Fruit fly (Drosophila melanogaster) whole organism: ENCODE measurements around the gene CG14455.
"Not testable (repeated sequence)": the region's sequence is repeated elsewhere in the genome, so short reads cannot be mapped to it uniquely, and the experiment has no call there.

Source experiments
- CG8478 ChIP-seq: fragments of >200 bp; optimal IDR thresholded peaks from 2 replicates; lab custom pipeline; 2018; ENCODE audit warnings: inconsistent platforms
- Dll ChIP-seq: fragments of >200 bp; optimal IDR thresholded peaks from 2 replicates; lab custom pipeline; 2017
- EcR ChIP-seq, 2 experiments: fragments of >200 bp; optimal IDR thresholded peaks; 2 replicates each; lab custom pipeline; 2017; ENCODE audit warnings: missing biosample characterization in 2 of 2, missing genetic modification characterization in 2 of 2, missing genetic modification reagents in 2 of 2
- pan ChIP-seq: fragments of >200 bp; optimal IDR thresholded peaks from 2 replicates; lab custom pipeline; 2017
- psq ChIP-seq: fragments of >200 bp; optimal IDR thresholded peaks from 2 replicates; lab custom pipeline; 2017
- usp ChIP-seq: fragments of >200 bp; optimal IDR thresholded peaks from 2 replicates; lab custom pipeline; 2017; ENCODE audit warnings: missing biosample characterization, missing genetic modification characterization, mixed read lengths

Gene CG14455

DNA sequence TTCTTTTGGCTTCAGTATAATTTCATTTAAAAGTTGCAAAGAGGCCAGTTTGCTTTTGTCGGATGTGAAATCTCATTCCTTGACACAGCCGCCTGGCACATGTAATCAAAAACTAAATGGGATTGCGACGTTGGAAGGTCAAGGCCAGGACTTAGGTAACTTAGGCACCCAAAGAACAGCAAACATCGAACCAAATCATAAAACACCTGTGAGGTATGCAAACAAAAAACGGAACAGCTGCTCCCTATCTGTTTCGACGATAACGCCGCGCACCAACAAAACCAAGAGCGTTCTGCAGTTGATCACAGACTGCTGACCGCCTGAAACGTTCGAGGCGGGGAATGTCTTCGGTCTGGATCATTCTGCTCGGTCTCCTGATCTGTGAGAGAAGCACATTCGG, 12.2 kb upstream of the CG14455 start, which contains the start of gene CG45116:
Gene CG45116 (plus strand): TSS at position 301 of the 400 bp plus-strand sequence.
- no peak for TF ChIP-seq pan (lab: Kevin White, UChicago)
- no peak for TF ChIP-seq psq (lab: Kevin White, UChicago)
- TF ChIP-seq usp (GFP tag; lab: Kevin White, UChicago) = no peak
- no peak for TF ChIP-seq Dll (lab: Kevin White, UChicago)
- TF ChIP-seq CG8478 (lab: Kevin White, UChicago) = no peak
- no peak for TF ChIP-seq EcR (GFP tag; optimal IDR thresholded peaks at IDR 0.05; lab: Kevin White, UChicago)

DNA sequence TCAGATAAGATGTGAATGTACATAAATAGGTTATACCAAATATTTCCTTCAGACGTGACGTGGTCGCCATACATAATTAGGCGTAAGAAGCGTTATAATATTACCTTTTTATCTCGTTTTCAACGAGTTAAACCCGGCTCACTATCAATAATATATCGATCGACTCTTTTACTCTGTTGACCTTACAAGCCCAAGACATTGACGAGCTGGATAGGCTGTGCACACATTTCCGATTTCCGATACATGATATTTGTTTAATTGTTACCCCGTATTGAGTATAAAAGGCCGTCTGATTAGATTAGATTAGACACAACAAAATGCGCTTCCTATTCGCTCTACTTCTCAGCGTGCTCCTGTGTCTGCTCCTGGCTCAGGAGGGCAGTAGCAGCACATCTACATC, 10.0 kb upstream of the CG14455 start, which contains the start of gene CG32453:
Gene CG32453 (plus strand): TSS at position 301 of the 400 bp plus-strand sequence.
- not testable (repeated sequence) for TF ChIP-seq EcR (GFP tag; optimal IDR thresholded peaks at IDR 0.05; lab: Kevin White, UChicago); pan (lab: Kevin White, UChicago); usp (GFP tag; lab: Kevin White, UChicago)

DNA sequence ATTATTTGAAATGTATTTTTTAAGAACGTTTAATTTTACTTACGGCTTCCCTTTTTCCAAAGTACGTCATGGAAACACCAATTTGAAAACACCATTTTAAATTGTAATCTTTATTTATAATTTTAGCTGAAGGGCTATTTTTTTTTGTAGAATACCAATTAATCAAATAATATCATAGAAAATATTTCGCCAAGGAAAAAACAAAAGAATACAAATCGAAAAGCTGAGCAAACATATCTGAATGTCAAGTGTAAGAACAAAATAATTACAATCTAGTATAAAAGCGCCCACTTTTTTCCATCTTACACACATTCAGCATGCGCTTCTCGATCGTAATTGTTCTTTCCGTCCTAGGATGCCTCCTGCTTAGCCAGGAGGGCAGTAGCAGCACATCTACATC, 8.8 kb upstream of the CG14455 start, which contains the start of gene CG14452:
Gene CG14452 (plus strand): TSS at position 301 of the 400 bp plus-strand sequence.
- TF ChIP-seq CG8478 (lab: Kevin White, UChicago) = no peak
- TF ChIP-seq Dll (lab: Kevin White, UChicago) = no peak
- no peak for TF ChIP-seq usp (GFP tag; lab: Kevin White, UChicago)
- no peak for TF ChIP-seq psq (lab: Kevin White, UChicago)
- no peak for TF ChIP-seq pan (lab: Kevin White, UChicago)
- no peak for TF ChIP-seq EcR (GFP tag; optimal IDR thresholded peaks at IDR 0.05; lab: Kevin White, UChicago)

DNA sequence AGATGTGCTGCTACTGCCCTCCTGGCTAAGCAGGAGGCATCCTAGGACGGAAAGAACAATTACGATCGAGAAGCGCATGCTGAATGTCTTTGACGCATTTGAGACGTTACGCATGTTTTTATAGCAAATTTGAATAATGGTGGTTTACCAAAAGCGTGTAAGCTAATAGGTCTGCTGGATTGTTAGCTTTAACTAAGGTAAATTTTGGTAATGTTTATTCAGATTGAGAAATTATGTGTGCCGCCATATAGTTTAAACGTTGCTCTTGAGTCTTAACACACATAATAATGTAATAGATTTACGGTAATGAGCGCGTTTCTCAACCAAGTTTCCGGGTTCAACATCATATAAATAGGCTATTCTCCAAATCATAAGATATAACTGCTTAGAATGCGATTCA, 6.8 kb upstream of the CG14455 start, which contains the start of the genes CG12546 and CG14453:
Gene CG12546 (minus strand): TSS at position 101 of the 400 bp plus-strand sequence.
Gene CG14453 (plus strand): TSS at position 372 of the 400 bp plus-strand sequence.
- TF ChIP-seq pan (lab: Kevin White, UChicago) = no peak
- no peak for TF ChIP-seq EcR (GFP tag; optimal IDR thresholded peaks at IDR 0.05; lab: Kevin White, UChicago)
- no peak for TF ChIP-seq CG8478 (lab: Kevin White, UChicago)
- TF ChIP-seq psq (lab: Kevin White, UChicago) = no peak

DNA sequence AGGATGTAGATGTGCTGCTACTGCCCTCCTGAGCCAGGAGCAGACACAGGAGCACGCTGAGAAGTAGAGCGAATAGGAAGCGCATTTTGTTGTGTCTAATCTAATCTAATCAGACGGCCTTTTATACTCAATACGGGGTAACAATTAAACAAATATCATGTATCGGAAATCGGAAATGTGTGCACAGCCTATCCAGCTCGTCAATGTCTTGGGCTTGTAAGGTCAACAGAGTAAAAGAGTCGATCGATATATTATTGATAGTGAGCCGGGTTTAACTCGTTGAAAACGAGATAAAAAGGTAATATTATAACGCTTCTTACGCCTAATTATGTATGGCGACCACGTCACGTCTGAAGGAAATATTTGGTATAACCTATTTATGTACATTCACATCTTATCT, 5.5 kb upstream of the CG14455 start, which contains the start of gene CG14454:
Gene CG14454 (minus strand): TSS at position 101 of the 400 bp plus-strand sequence.
- TF ChIP-seq usp (GFP tag; lab: Kevin White, UChicago); pan (lab: Kevin White, UChicago); psq (lab: Kevin White, UChicago): not testable (repeated sequence)

DNA sequence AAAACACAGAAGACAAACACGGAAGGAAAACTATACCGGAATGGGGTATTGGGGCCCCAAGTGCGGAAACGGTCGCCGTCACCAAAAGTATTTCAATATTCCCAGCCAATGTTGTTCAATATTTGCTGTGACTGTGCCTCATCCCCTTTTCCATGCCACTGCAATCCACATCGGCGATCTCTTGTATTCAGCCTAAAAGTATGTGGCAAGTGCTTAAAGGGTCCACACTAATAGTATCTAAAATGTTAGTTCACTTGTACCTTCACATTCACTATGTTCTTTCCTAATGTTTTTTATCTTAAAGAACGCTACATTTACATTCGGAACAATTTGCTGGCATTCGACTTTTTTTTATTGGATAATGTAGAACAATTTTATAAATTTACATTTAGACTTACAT, 6.0 kb downstream of the CG14455 start:
- no peak for TF ChIP-seq psq (lab: Kevin White, UChicago)
- no peak for TF ChIP-seq CG8478 (lab: Kevin White, UChicago)
- TF ChIP-seq Dll (lab: Kevin White, UChicago) = no peak
- TF ChIP-seq pan (lab: Kevin White, UChicago) = no peak
- no peak for TF ChIP-seq EcR (GFP tag; optimal IDR thresholded peaks at IDR 0.05; lab: Kevin White, UChicago)
- no peak for TF ChIP-seq usp (GFP tag; lab: Kevin White, UChicago)

- no peak for TF ChIP-seq usp (GFP tag; lab: Kevin White, UChicago)
- no peak for TF ChIP-seq Dll (lab: Kevin White, UChicago)
- no peak for TF ChIP-seq EcR (GFP tag; optimal IDR thresholded peaks at IDR 0.05; lab: Kevin White, UChicago)
- TF ChIP-seq pan (lab: Kevin White, UChicago) = no peak
- TF ChIP-seq psq (lab: Kevin White, UChicago) = no peak
- TF ChIP-seq CG8478 (lab: Kevin White, UChicago) = no peak
Measured at dm6 chr3L:22671699-22672276, 15.1 kb downstream of the CG14455 start.

DNA sequence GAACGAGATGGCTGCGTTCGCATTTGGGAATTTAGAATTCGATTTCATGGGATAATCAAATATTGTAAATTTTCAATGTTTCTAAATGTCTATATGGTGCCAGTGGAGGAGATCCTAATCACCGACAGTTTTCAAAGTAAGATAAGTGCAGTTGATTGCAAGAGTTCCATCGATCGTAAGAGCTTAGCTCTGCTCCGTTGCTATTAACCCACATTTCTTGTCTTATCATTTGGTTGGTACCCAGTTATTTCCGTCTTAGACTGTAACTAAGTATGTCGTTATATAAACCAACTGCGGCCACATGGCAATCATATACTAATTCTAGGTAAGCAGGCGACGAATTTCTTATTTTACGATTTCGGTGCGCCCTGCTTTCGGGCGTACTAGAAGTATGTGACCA, 16.7 kb downstream of the CG14455 start:
- TF ChIP-seq pan (lab: Kevin White, UChicago) (no peak), CG8478 (lab: Kevin White, UChicago) (no peak), usp (GFP tag; lab: Kevin White, UChicago) (no peak)

dm6 chr3L:22669275-22670006, 17.4 kb downstream of the CG14455 start, which contains the start of gene Jhbp6:
Jhbp6 (plus strand) TSS chr3L:22669956.
- TF ChIP-seq usp (GFP tag; lab: Kevin White, UChicago) (no peak), Dll (lab: Kevin White, UChicago) (no peak), EcR (GFP tag; optimal IDR thresholded peaks at IDR 0.05; lab: Kevin White, UChicago) (no peak), CG8478 (lab: Kevin White, UChicago) (no peak), psq (lab: Kevin White, UChicago) (no peak), pan (lab: Kevin White, UChicago) (no peak)

- TF ChIP-seq EcR (GFP tag; optimal IDR thresholded peaks at IDR 0.05; lab: Kevin White, UChicago) (no peak), pan (lab: Kevin White, UChicago) (no peak), CG8478 (lab: Kevin White, UChicago) (no peak), psq (lab: Kevin White, UChicago) (no peak), Dll (lab: Kevin White, UChicago) (no peak), usp (GFP tag; lab: Kevin White, UChicago) (no peak)
Measured at dm6 chr3L:22665110-22665509, 21.8 kb downstream of the CG14455 start.

- TF ChIP-seq pan (lab: Kevin White, UChicago) (no peak), Dll (lab: Kevin White, UChicago) (no peak), CG8478 (lab: Kevin White, UChicago) (no peak), EcR (GFP tag; optimal IDR thresholded peaks at IDR 0.05; lab: Kevin White, UChicago) (no peak), usp (GFP tag; lab: Kevin White, UChicago) (no peak), psq (lab: Kevin White, UChicago) (no peak)
Measured at dm6 chr3L:22652425-22652824, 34.5 kb downstream of the CG14455 start, which contains the start of gene CG33772. CG33772 (minus strand) TSS chr3L:22652525.
